Worm (Caenorhabditis elegans): ENCODE measurements around the gene sulp-4.

DNA sequence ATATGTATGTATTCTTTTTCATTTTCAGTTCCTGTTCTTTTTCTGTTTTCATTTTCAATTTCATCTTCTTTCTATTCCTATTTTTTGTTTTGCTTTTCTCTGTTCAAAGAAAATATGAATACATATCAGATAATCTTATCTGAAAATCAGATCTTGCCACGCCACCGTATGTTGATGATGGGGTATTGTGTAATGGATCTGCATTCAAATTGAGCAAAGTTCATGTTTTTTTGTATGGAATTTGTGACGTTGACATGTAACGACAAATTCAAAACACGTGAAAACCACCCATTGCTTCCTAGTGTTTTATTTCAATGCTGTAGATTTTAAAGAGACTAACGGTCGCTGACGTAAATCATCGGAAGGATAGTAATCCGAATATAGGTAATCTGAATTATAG is 16.9 kb upstream of the sulp-4 start:
- no peak for TF ChIP-seq elt-3 (tag; optimal IDR thresholded peaks at IDR 0.05)
- no peak for TF ChIP-seq unc-62 (GFP tag; optimal IDR thresholded peaks at IDR 0.05)
- no peak for TF ChIP-seq nhr-76 (tag; optimal IDR thresholded peaks at IDR 0.05)
- no peak for TF ChIP-seq pha-4 (tag; optimal IDR thresholded peaks at IDR 0.05)
- no peak for TF ChIP-seq nhr-237 (tag; optimal IDR thresholded peaks at IDR 0.05)
- no peak for TF ChIP-seq M03D4.4 (tag; optimal IDR thresholded peaks at IDR 0.05)
- TF ChIP-seq lin-13 (tag; optimal IDR thresholded peaks at IDR 0.05), result no peak

Data from whole organism, mixed stage, embryonic.